Fruit fly (Drosophila melanogaster) whole organism, embryonic: ENCODE results near the gene cl.

Experiments used
- B-H2 ChIP-seq: fragments of 200-800 bp; sonication (Bioruptor generic); optimal IDR thresholded peaks from 2 replicates; lab custom pipeline; 2018; ENCODE audit warnings: missing biosample characterization, mild to moderate bottlenecking, missing genetic modification characterization
- CG10431 ChIP-seq: fragments of 200-800 bp; sonication (Bioruptor generic); optimal IDR thresholded peaks from 3 replicates; lab custom pipeline; 2018; ENCODE audit warnings: missing biosample characterization, mild to moderate bottlenecking, missing genetic modification characterization
- CG11504 ChIP-seq: fragments of 200-800 bp; sonication (Bioruptor generic); optimal IDR thresholded peaks from 3 replicates; lab custom pipeline; 2019; ENCODE audit warnings: missing biosample characterization, mild to moderate bottlenecking, missing genetic modification characterization, moderate library complexity
- CG11695 ChIP-seq: fragments of 200-800 bp; sonication (Bioruptor generic); IDR thresholded peaks from 3 replicates; pipeline ENCODE4 v1.3.6; 2022; ENCODE audit warnings: missing biosample characterization, missing genetic modification characterization
- CG12219 ChIP-seq: fragments of 200-800 bp; sonication (Bioruptor generic); optimal IDR thresholded peaks from 3 replicates; lab custom pipeline; 2018; ENCODE audit warnings: missing biosample characterization, mild to moderate bottlenecking, missing genetic modification characterization
- CG12744 ChIP-seq: fragments of 200-800 bp; sonication (Bioruptor generic); optimal IDR thresholded peaks from 2 replicates; lab custom pipeline; 2016; ENCODE audit warnings: missing biosample characterization, missing genetic modification characterization
- CG13287 ChIP-seq: fragments of 200-800 bp; sonication (Bioruptor generic); IDR thresholded peaks from 2 replicates; pipeline ENCODE4 v1.3.6; 2022; ENCODE audit warnings: missing biosample characterization, missing genetic modification characterization; ENCODE audit not compliant: partially characterized antibody
- CG14710 ChIP-seq: fragments of 200-800 bp; sonication (Bioruptor generic); optimal IDR thresholded peaks from 3 replicates; lab custom pipeline; 2019; ENCODE audit warnings: missing biosample characterization, mild to moderate bottlenecking, missing genetic modification characterization, moderate library complexity
- CG17361 ChIP-seq: fragments of 200-800 bp; sonication (Bioruptor generic); IDR thresholded peaks from 3 replicates; pipeline ENCODE4 v1.3.6; 2022; ENCODE audit warnings: missing biosample characterization, missing genetic modification characterization
- CG18764 ChIP-seq: fragments of 200-800 bp; sonication (Bioruptor generic); optimal IDR thresholded peaks from 3 replicates; lab custom pipeline; 2016; ENCODE audit warnings: missing biosample characterization, missing genetic modification characterization
- CG31224 ChIP-seq: fragments of 200-800 bp; sonication (Bioruptor generic); IDR thresholded peaks from 2 replicates; pipeline ENCODE4 v1.3.6; 2022; ENCODE audit warnings: missing biosample characterization, missing genetic modification characterization
- CG33213 ChIP-seq: fragments of 200-800 bp; sonication (Bioruptor generic); optimal IDR thresholded peaks from 3 replicates; lab custom pipeline; 2016; ENCODE audit warnings: missing biosample characterization, missing genetic modification characterization
- CG3407 ChIP-seq: fragments of 200-800 bp; sonication (Bioruptor generic); optimal IDR thresholded peaks from 2 replicates; lab custom pipeline; 2018; ENCODE audit warnings: missing biosample characterization, mild to moderate bottlenecking, missing genetic modification characterization
- CG4404 ChIP-seq: fragments of 200-800 bp; sonication (Bioruptor generic); IDR thresholded peaks from 2 replicates; pipeline ENCODE4 v1.3.6; 2022; ENCODE audit warnings: missing biosample characterization, missing genetic modification characterization
- CG4707 ChIP-seq: fragments of 200-800 bp; sonication (Bioruptor generic); optimal IDR thresholded peaks from 2 replicates; lab custom pipeline; 2018; ENCODE audit warnings: missing biosample characterization, mild to moderate bottlenecking, missing genetic modification characterization, moderate library complexity
- CG5953 ChIP-seq: fragments of 200-800 bp; sonication (Bioruptor generic); IDR thresholded peaks from 2 replicates; pipeline ENCODE4 v1.3.6; 2022; ENCODE audit warnings: missing biosample characterization, missing genetic modification characterization
- CG7839 ChIP-seq: fragments of 200-800 bp; sonication (Bioruptor generic); optimal IDR thresholded peaks from 3 replicates; lab custom pipeline; 2018; ENCODE audit warnings: missing biosample characterization, mild to moderate bottlenecking, missing genetic modification characterization, moderate library complexity
- CG9876 ChIP-seq: fragments of 200-800 bp; sonication (Bioruptor generic); optimal IDR thresholded peaks from 2 replicates; lab custom pipeline; 2016; ENCODE audit warnings: missing biosample characterization, missing genetic modification characterization
- Dip3 ChIP-seq: fragments of 200-800 bp; sonication (Bioruptor generic); optimal IDR thresholded peaks from 3 replicates; lab custom pipeline; 2016; ENCODE audit warnings: missing biosample characterization, missing genetic modification characterization
- Doc2 ChIP-seq: fragments of 200-800 bp; sonication (Bioruptor generic); IDR thresholded peaks from 2 replicates; pipeline ENCODE4 v1.3.6; 2022; ENCODE audit warnings: missing biosample characterization, missing genetic modification characterization
- Doc3 ChIP-seq: fragments of 200-800 bp; sonication (Bioruptor generic); IDR thresholded peaks from 3 replicates; pipeline ENCODE4 v1.3.6; 2022; ENCODE audit warnings: missing biosample characterization, missing genetic modification characterization; ENCODE audit not compliant: partially characterized antibody
- Eip74EF ChIP-seq, 2 experiments: fragments of 200-800 bp in 1 of 2; fragments of >200 bp in 1 of 2; sonication (Bioruptor generic) in 1 of 2; optimal IDR thresholded peaks; 2 replicates each; lab custom pipeline; 2017 to 2019; ENCODE audit warnings: missing biosample characterization in 2 of 2, missing genetic modification characterization in 2 of 2, mild to moderate bottlenecking in 1 of 2, moderate library complexity in 1 of 2
- Kr ChIP-seq: fragments of 200-800 bp; sonication (Bioruptor generic); optimal IDR thresholded peaks from 2 replicates; lab custom pipeline; 2017; ENCODE audit warnings: missing biosample characterization, mild to moderate bottlenecking, missing genetic modification characterization
- Lhr ChIP-seq: fragments of 200-800 bp; sonication (Bioruptor generic); optimal IDR thresholded peaks from 3 replicates; lab custom pipeline; 2017; ENCODE audit warnings: mild to moderate bottlenecking, missing biosample characterization, missing genetic modification reagents, missing genetic modification characterization
- Nf-YA ChIP-seq: fragments of 200-800 bp; sonication (Bioruptor generic); IDR thresholded peaks from 2 replicates; pipeline ENCODE4 v1.3.6; 2022; ENCODE audit warnings: missing biosample characterization, missing genetic modification characterization
- Sin3A ChIP-seq: fragments of >200 bp; optimal IDR thresholded peaks from 2 replicates; lab custom pipeline; 2018
- Vsx1 ChIP-seq: fragments of 200-800 bp; sonication (Bioruptor generic); optimal IDR thresholded peaks from 2 replicates; lab custom pipeline; 2017; ENCODE audit warnings: missing biosample characterization, mild to moderate bottlenecking, missing genetic modification characterization, missing genetic modification reagents
- Xrp1 ChIP-seq: fragments of 200-800 bp; sonication (Bioruptor generic); IDR thresholded peaks from 2 replicates; pipeline ENCODE4 v1.3.6; 2022; ENCODE audit warnings: missing biosample characterization, missing genetic modification characterization
- bsh ChIP-seq, 2 experiments: fragments of 200-800 bp; sonication (Bioruptor generic); optimal IDR thresholded peaks; 2 replicates each; lab custom pipeline; 2017 to 2018; ENCODE audit warnings: mild to moderate bottlenecking in 2 of 2, missing biosample characterization in 2 of 2, missing genetic modification characterization in 2 of 2, moderate library complexity in 1 of 2
- danr ChIP-seq: fragments of 200-800 bp; sonication (Bioruptor generic); IDR thresholded peaks from 2 replicates; pipeline ENCODE4 v1.3.6; 2022; ENCODE audit warnings: missing biosample characterization, missing genetic modification characterization
- dimm ChIP-seq: fragments of 200-800 bp; sonication (Bioruptor generic); IDR thresholded peaks from 2 replicates; pipeline ENCODE4 v1.3.6; 2022; ENCODE audit warnings: missing biosample characterization, missing genetic modification characterization
- emc ChIP-seq: fragments of 200-800 bp; sonication (Bioruptor generic); optimal IDR thresholded peaks from 2 replicates; lab custom pipeline; 2016; ENCODE audit warnings: missing biosample characterization, missing genetic modification characterization
- fd3F ChIP-seq: fragments of 200-800 bp; sonication (Bioruptor generic); optimal IDR thresholded peaks from 2 replicates; lab custom pipeline; 2018; ENCODE audit warnings: missing biosample characterization, mild to moderate bottlenecking, missing genetic modification characterization, moderate library complexity
- fd64A ChIP-seq: fragments of 200-800 bp; sonication (Bioruptor generic); optimal IDR thresholded peaks from 3 replicates; lab custom pipeline; 2018; ENCODE audit warnings: missing biosample characterization, mild to moderate bottlenecking, missing genetic modification characterization
- fru ChIP-seq: fragments of >200 bp; optimal IDR thresholded peaks from 2 replicates; lab custom pipeline; 2017
- gro ChIP-seq: fragments of 200-800 bp; sonication (Bioruptor generic); optimal IDR thresholded peaks from 2 replicates; lab custom pipeline; 2016; ENCODE audit warnings: missing biosample characterization, missing genetic modification characterization
- gsb ChIP-seq: fragments of 200-800 bp; sonication (Bioruptor generic); IDR thresholded peaks from 2 replicates; pipeline ENCODE4 v1.3.6; 2022; ENCODE audit warnings: missing biosample characterization, missing genetic modification characterization
- hkb ChIP-seq, 2 experiments: fragments of 200-800 bp in 1 of 2; fragments of >200 bp in 1 of 2; sonication (Bioruptor generic) in 1 of 2; IDR thresholded peaks in 1 of 2; optimal IDR thresholded peaks in 1 of 2; 2 replicates each; pipeline versions ENCODE4 v1.3.6 to Lab custom; 2017 to 2022; ENCODE audit warnings: missing biosample characterization in 1 of 2, missing genetic modification characterization in 1 of 2
- insv ChIP-seq, 2 experiments: fragments of 200-800 bp; sonication (Bioruptor generic); optimal IDR thresholded peaks; 3 replicates each; lab custom pipeline; 2016 to 2018; ENCODE audit warnings: missing biosample characterization in 2 of 2, missing genetic modification characterization in 2 of 2
- jigr1 ChIP-seq: fragments of 200-800 bp; sonication (Bioruptor generic); IDR thresholded peaks from 3 replicates; pipeline ENCODE4 v1.3.6; 2022; ENCODE audit warnings: missing biosample characterization, missing genetic modification characterization
- kni ChIP-seq: fragments of 200-800 bp; sonication (Bioruptor generic); optimal IDR thresholded peaks from 3 replicates; lab custom pipeline; 2017; ENCODE audit warnings: mild to moderate bottlenecking, missing biosample characterization, missing genetic modification reagents, missing genetic modification characterization
- lab ChIP-seq: fragments of 200-800 bp; sonication (Bioruptor generic); optimal IDR thresholded peaks from 3 replicates; lab custom pipeline; 2017; ENCODE audit warnings: missing biosample characterization, missing genetic modification characterization, mild to moderate bottlenecking, moderate library complexity, missing genetic modification reagents
- mirr ChIP-seq: fragments of 200-800 bp; sonication (Bioruptor generic); optimal IDR thresholded peaks from 3 replicates; lab custom pipeline; 2018; ENCODE audit warnings: missing biosample characterization, mild to moderate bottlenecking, missing genetic modification characterization
- pita ChIP-seq: fragments of 200-800 bp; sonication (Bioruptor generic); optimal IDR thresholded peaks from 2 replicates; lab custom pipeline; 2017; ENCODE audit warnings: missing biosample characterization, mild to moderate bottlenecking, missing genetic modification characterization
- row ChIP-seq: fragments of 200-800 bp; sonication (Bioruptor generic); IDR thresholded peaks from 3 replicates; pipeline ENCODE4 v1.3.6; 2022; ENCODE audit warnings: missing biosample characterization, missing genetic modification characterization
- schlank ChIP-seq: fragments of 200-800 bp; sonication (Bioruptor generic); optimal IDR thresholded peaks from 2 replicates; lab custom pipeline; 2018; ENCODE audit warnings: missing biosample characterization, mild to moderate bottlenecking, missing genetic modification characterization
- seq ChIP-seq: fragments of 200-800 bp; sonication (Bioruptor generic); IDR thresholded peaks from 2 replicates; pipeline ENCODE4 v1.3.6; 2022; ENCODE audit warnings: missing biosample characterization, missing genetic modification characterization
- slbo ChIP-seq: fragments of 200-800 bp; sonication (Bioruptor generic); IDR thresholded peaks from 2 replicates; pipeline ENCODE4 v1.3.6; 2022; ENCODE audit warnings: missing biosample characterization, missing genetic modification characterization
- twi ChIP-seq: fragments of 200-800 bp; optimal IDR thresholded peaks from 2 replicates; lab custom pipeline; 2019; ENCODE audit warnings: missing biosample characterization, mild to moderate bottlenecking, missing genetic modification characterization, moderate library complexity
- yki ChIP-seq: fragments of >200 bp; optimal IDR thresholded peaks from 3 replicates; lab custom pipeline; 2018

cl gene

DNA sequence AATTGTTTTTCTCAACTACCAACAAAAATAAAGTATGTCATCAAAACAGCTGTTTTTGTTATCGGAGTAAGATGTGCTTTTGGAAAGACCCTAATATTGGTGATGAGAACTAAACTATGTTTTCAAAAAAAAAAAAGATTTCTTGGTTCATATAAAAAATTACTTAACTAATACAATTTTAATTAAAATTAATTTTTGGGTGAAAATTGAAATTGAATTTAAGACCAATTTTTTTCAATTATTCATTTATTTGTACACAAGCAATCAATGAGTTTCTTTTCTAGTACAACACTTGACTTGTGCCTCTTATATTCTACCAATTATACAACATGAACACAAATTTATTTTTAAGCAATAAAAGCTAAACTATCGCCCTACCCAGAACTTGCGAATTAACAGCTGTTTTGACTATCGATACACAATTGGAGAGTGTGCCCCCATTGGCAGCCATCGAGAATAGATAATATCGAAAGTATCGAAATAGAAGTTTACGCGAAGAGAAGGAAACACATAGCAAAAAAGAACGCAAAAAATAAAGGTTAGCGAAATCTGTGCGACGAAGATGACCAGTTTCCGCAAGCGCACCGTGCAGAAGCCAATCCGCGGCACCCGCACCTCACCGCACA lies 4.0 kb downstream of the cl start, which contains the start of the genes Vps52 and Elp4 (continued):
- no peak for TF ChIP-seq CG4707 (GFP tag; lab: Kevin White, UChicago)
- TF ChIP-seq B-H2: peak; percentile 76
- TF ChIP-seq CG5953 (GFP tag; lab: Robert Waterston, UW): peak; percentile 40; the same call in 1 of the 2 replicates
- no peak for TF ChIP-seq yki (lab: Kevin White, UChicago)
- peak in 1 of 2 experiments; percentile 51 for TF ChIP-seq insv (GFP tag; optimal IDR thresholded peaks at IDR 0.05; lab: Kevin White, UChicago)
- peak; percentile 47 for TF ChIP-seq Dip3
- TF ChIP-seq gsb (GFP tag; lab: Robert Waterston, UW): no peak
- TF ChIP-seq CG18764 (GFP tag; lab: Kevin White, UChicago): peak; percentile 67
- no peak for TF ChIP-seq dimm (GFP tag; lab: Robert Waterston, UW)
- no peak for TF ChIP-seq kni (GFP tag; lab: Kevin White, UChicago)
- TF ChIP-seq hkb (optimal IDR thresholded peaks at IDR 0.05; lab: Kevin White, UChicago): no peak
- peak; percentile 65 for TF ChIP-seq hkb (GFP tag; IDR thresholded peaks at IDR 0.05; lab: Robert Waterston, UW)
- TF ChIP-seq fd64A (GFP tag; lab: Kevin White, UChicago): no peak
- no peak for TF ChIP-seq emc (GFP tag; lab: Kevin White, UChicago)
- peak in 1 of 2 experiments; percentile 72 for TF ChIP-seq bsh (GFP tag; optimal IDR thresholded peaks at IDR 0.05; lab: Kevin White, UChicago)
- TF ChIP-seq danr (GFP tag; lab: Robert Waterston, UW): no peak
- peak; percentile 56; the same call in 1 of the 2 replicates for TF ChIP-seq CG31224 (GFP tag; lab: Robert Waterston, UW)
- peak; percentile 61; the same call in 2 of the 3 replicates for TF ChIP-seq Doc3 (GFP tag; lab: Robert Waterston, UW)
- TF ChIP-seq schlank: no peak
- no peak for TF ChIP-seq CG3407 (GFP tag; lab: Kevin White, UChicago)
- no peak for TF ChIP-seq fru (lab: Kevin White, UChicago)
- peak; percentile 42 for TF ChIP-seq CG12744 (GFP tag; lab: Kevin White, UChicago)
- TF ChIP-seq Nf-YA (GFP tag; lab: Robert Waterston, UW): no peak
- TF ChIP-seq mirr (GFP tag; lab: Kevin White, UChicago): no peak
- TF ChIP-seq Lhr (GFP tag; lab: Kevin White, UChicago): peak; percentile 56
- TF ChIP-seq Vsx1: no peak
- TF ChIP-seq pita (GFP tag; lab: Kevin White, UChicago): no peak
- TF ChIP-seq CG14710 (tag; lab: Kevin White, UChicago): peak; percentile 99
- peak; percentile 64 for TF ChIP-seq twi
- TF ChIP-seq Kr: no peak
- TF ChIP-seq row: peak; percentile 85
- TF ChIP-seq Doc2 (GFP tag; lab: Robert Waterston, UW): no peak
- peak; percentile 30 for TF ChIP-seq CG12219 (GFP tag; lab: Kevin White, UChicago)
- TF ChIP-seq CG4404 (GFP tag; lab: Robert Waterston, UW): peak; percentile 50; the same call in 1 of the 2 replicates
- peak; percentile 84 for TF ChIP-seq CG7839 (tag; lab: Kevin White, UChicago)
- TF ChIP-seq CG17361 (GFP tag; lab: Robert Waterston, UW): peak; percentile 93
- TF ChIP-seq Eip74EF (GFP tag; optimal IDR thresholded peaks at IDR 0.05; lab: Kevin White, UChicago): no peak
- TF ChIP-seq jigr1 (GFP tag; lab: Robert Waterston, UW): no peak
- peak; percentile 74 for TF ChIP-seq Xrp1 (GFP tag; lab: Robert Waterston, UW)
- peak; percentile 3 for TF ChIP-seq Sin3A (lab: Kevin White, UChicago)
- peak; percentile 68; the same call in 2 of the 3 replicates for TF ChIP-seq CG11695
- TF ChIP-seq CG33213 (GFP tag; lab: Kevin White, UChicago): peak; percentile 16
- peak; percentile 32 for TF ChIP-seq CG9876
- peak; percentile 78 for TF ChIP-seq fd3F (GFP tag; lab: Kevin White, UChicago)
- no peak for TF ChIP-seq CG11504
- TF ChIP-seq CG10431 (GFP tag; lab: Kevin White, UChicago): peak; percentile 35
- peak; percentile 74 for TF ChIP-seq slbo (GFP tag; lab: Robert Waterston, UW)
- peak; percentile 56 for TF ChIP-seq gro (GFP tag; lab: Kevin White, UChicago)
- TF ChIP-seq lab (GFP tag; lab: Kevin White, UChicago): no peak
- peak; percentile 72 for TF ChIP-seq CG13287 (GFP tag; lab: Robert Waterston, UW)
- peak; percentile 51; the same call in 1 of the 2 replicates for TF ChIP-seq seq (GFP tag; lab: Robert Waterston, UW)
